Worm (Caenorhabditis elegans) whole organism, mixed stage, embryonic: ENCODE measurements around the gene fbxa-141.

ENCODE experiments used
- elt-1 ChIP-seq: sonication (generic microtip); optimal IDR thresholded peaks from 2 replicates; lab custom pipeline; 2017; ENCODE audit warnings: missing genetic modification characterization, mild to moderate bottlenecking, missing compliant biosample characterization, antibody characterized with exemption, moderate library complexity, borderline replicate concordance; ENCODE audit not compliant: insufficient read depth
- lsy-2 ChIP-seq: fragments of 150-350 bp; optimal IDR thresholded peaks from 2 replicates; lab custom pipeline; 2014; ENCODE audit warnings: missing biosample characterization, missing genetic modification characterization
- pha-4 ChIP-seq: fragments of 150-350 bp; optimal IDR thresholded peaks from 2 replicates; lab custom pipeline; 2018; ENCODE audit warnings: missing biosample characterization, missing genetic modification reagents, missing genetic modification characterization
- unc-120 ChIP-seq: sonication (generic microtip); optimal IDR thresholded peaks from 2 replicates; lab custom pipeline; 2017; ENCODE audit warnings: missing genetic modification characterization, missing compliant biosample characterization; ENCODE audit not compliant: poor library complexity, severe bottlenecking
- unc-62 ChIP-seq: fragments of 150-350 bp; optimal IDR thresholded peaks from 2 replicates; lab custom pipeline; 2014; ENCODE audit warnings: missing biosample characterization, missing genetic modification reagents, missing genetic modification characterization

ce11 chrX:14525325-14526305 is 12.9 kb upstream of the fbxa-141 start:
- TF ChIP-seq lsy-2 (tag; lab: Kevin White, UChicago) (peak; percentile 91), pha-4 (tag; lab: Kevin White, UChicago) (peak; percentile 99), elt-1 (tag; lab: Kevin White, UChicago) (peak; percentile 74), unc-62 (GFP tag; lab: Kevin White, UChicago) (peak; percentile 94), unc-120 (tag; lab: Kevin White, UChicago) (peak; percentile 93)
